Fruit fly (Drosophila melanogaster) whole organism, embryonic: Measurements from ENCODE around the gene fz4.

Source experiments
- Abd-B ChIP-seq: fragments of 200-800 bp; sonication (Bioruptor generic); optimal IDR thresholded peaks from 2 replicates; lab custom pipeline; 2018; ENCODE audit warnings: missing biosample characterization, mild to moderate bottlenecking, missing genetic modification characterization, moderate library complexity
- B-H2 ChIP-seq: fragments of 200-800 bp; sonication (Bioruptor generic); optimal IDR thresholded peaks from 2 replicates; lab custom pipeline; 2018; ENCODE audit warnings: missing biosample characterization, mild to moderate bottlenecking, missing genetic modification characterization
- BEAF-32 ChIP-seq: fragments of 200-800 bp; sonication (Bioruptor generic); optimal IDR thresholded peaks from 3 replicates; lab custom pipeline; 2017; ENCODE audit warnings: missing biosample characterization, missing genetic modification characterization, mild to moderate bottlenecking, moderate library complexity, missing genetic modification reagents
- Bdp1 ChIP-seq: fragments of 200-800 bp; sonication (Bioruptor generic); optimal IDR thresholded peaks from 3 replicates; lab custom pipeline; 2016; ENCODE audit warnings: missing biosample characterization, missing genetic modification characterization
- CG11093 ChIP-seq: fragments of 200-800 bp; sonication (Bioruptor generic); IDR thresholded peaks from 3 replicates; pipeline ENCODE4 v1.3.6; 2022; ENCODE audit warnings: missing biosample characterization, missing genetic modification characterization
- CG12391 ChIP-seq: fragments of 200-800 bp; sonication (Bioruptor generic); optimal IDR thresholded peaks from 3 replicates; lab custom pipeline; 2018; ENCODE audit warnings: missing biosample characterization, mild to moderate bottlenecking, missing genetic modification characterization, moderate library complexity
- CG13287 ChIP-seq: fragments of 200-800 bp; sonication (Bioruptor generic); IDR thresholded peaks from 2 replicates; pipeline ENCODE4 v1.3.6; 2022; ENCODE audit warnings: missing biosample characterization, missing genetic modification characterization; ENCODE audit not compliant: partially characterized antibody
- CG14710 ChIP-seq: fragments of 200-800 bp; sonication (Bioruptor generic); optimal IDR thresholded peaks from 3 replicates; lab custom pipeline; 2019; ENCODE audit warnings: missing biosample characterization, mild to moderate bottlenecking, missing genetic modification characterization, moderate library complexity
- CG1529 ChIP-seq: fragments of 200-800 bp; sonication (Bioruptor generic); optimal IDR thresholded peaks from 3 replicates; lab custom pipeline; 2018; ENCODE audit warnings: missing biosample characterization, missing genetic modification characterization
- CG1603 ChIP-seq: fragments of 200-800 bp; sonication (Bioruptor generic); optimal IDR thresholded peaks from 2 replicates; lab custom pipeline; 2019; ENCODE audit warnings: missing biosample characterization, mild to moderate bottlenecking, missing genetic modification characterization, moderate library complexity
- CG1647 ChIP-seq: fragments of 200-800 bp; sonication (Bioruptor generic); optimal IDR thresholded peaks from 3 replicates; lab custom pipeline; 2016; ENCODE audit warnings: missing biosample characterization, missing genetic modification characterization
- CG17359 ChIP-seq: fragments of 200-800 bp; sonication (Bioruptor generic); optimal IDR thresholded peaks from 3 replicates; lab custom pipeline; 2018; ENCODE audit warnings: missing biosample characterization, mild to moderate bottlenecking, missing genetic modification characterization, moderate library complexity
- CG17829 ChIP-seq: fragments of 200-800 bp; optimal IDR thresholded peaks from 2 replicates; lab custom pipeline; 2019; ENCODE audit warnings: missing biosample characterization, mild to moderate bottlenecking, missing genetic modification characterization, moderate library complexity
- CG17912 ChIP-seq: fragments of 200-800 bp; sonication (Bioruptor generic); optimal IDR thresholded peaks from 2 replicates; lab custom pipeline; 2018; ENCODE audit warnings: missing biosample characterization, mild to moderate bottlenecking, missing genetic modification characterization
- CG2712 ChIP-seq: fragments of 200-800 bp; optimal IDR thresholded peaks from 3 replicates; lab custom pipeline; 2019; ENCODE audit warnings: missing biosample characterization, mild to moderate bottlenecking, missing genetic modification characterization, moderate library complexity
- CG3065 ChIP-seq: fragments of 200-800 bp; sonication (Bioruptor generic); optimal IDR thresholded peaks from 2 replicates; lab custom pipeline; 2016; ENCODE audit warnings: missing biosample characterization, missing genetic modification characterization
- CG34376 ChIP-seq: fragments of 200-800 bp; sonication (Bioruptor generic); optimal IDR thresholded peaks from 2 replicates; lab custom pipeline; 2018; ENCODE audit warnings: missing biosample characterization, mild to moderate bottlenecking, missing genetic modification characterization
- CG42726 ChIP-seq: fragments of 200-800 bp; sonication (Bioruptor generic); IDR thresholded peaks from 2 replicates; pipeline ENCODE4 v1.3.6; 2022; ENCODE audit warnings: missing biosample characterization, missing genetic modification characterization; ENCODE audit not compliant: partially characterized antibody
- CG4854 ChIP-seq: fragments of 200-800 bp; sonication (Bioruptor generic); optimal IDR thresholded peaks from 2 replicates; lab custom pipeline; 2016; ENCODE audit warnings: missing biosample characterization, missing genetic modification characterization, inconsistent platforms
- CG6683 ChIP-seq: fragments of 200-800 bp; sonication (Bioruptor generic); optimal IDR thresholded peaks from 2 replicates; lab custom pipeline; 2017; ENCODE audit warnings: missing biosample characterization, mild to moderate bottlenecking, missing genetic modification characterization, missing genetic modification reagents
- CG6791 ChIP-seq: fragments of 200-800 bp; sonication (Bioruptor generic); IDR thresholded peaks from 3 replicates; pipeline ENCODE4 v1.3.6; 2022; ENCODE audit warnings: missing biosample characterization, missing genetic modification characterization; ENCODE audit not compliant: partially characterized antibody
- CG8478 ChIP-seq: fragments of >200 bp; optimal IDR thresholded peaks from 2 replicates; lab custom pipeline; 2018
- Camta ChIP-seq: fragments of 200-800 bp; sonication (Bioruptor generic); optimal IDR thresholded peaks from 2 replicates; lab custom pipeline; 2016; ENCODE audit warnings: missing biosample characterization, missing genetic modification characterization
- Chrac-16 ChIP-seq: fragments of 200-800 bp; sonication (Bioruptor generic); optimal IDR thresholded peaks from 3 replicates; lab custom pipeline; 2016; ENCODE audit warnings: missing biosample characterization, missing genetic modification characterization
- Dbx ChIP-seq: fragments of 200-800 bp; sonication (Bioruptor generic); IDR thresholded peaks from 3 replicates; pipeline ENCODE4 v1.3.6; 2022; ENCODE audit warnings: missing biosample characterization, missing genetic modification characterization
- Ets65A ChIP-seq: fragments of 200-800 bp; sonication (Bioruptor generic); peaks from one replicate; lab custom pipeline; 2016; ENCODE audit warnings: missing biosample characterization, missing genetic modification characterization
- Hey ChIP-seq: fragments of 200-800 bp; sonication (Bioruptor generic); optimal IDR thresholded peaks from 3 replicates; lab custom pipeline; 2018; ENCODE audit warnings: missing biosample characterization, mild to moderate bottlenecking, missing genetic modification characterization
- Hmr ChIP-seq: fragments of 200-800 bp; sonication (Bioruptor generic); optimal IDR thresholded peaks from 3 replicates; lab custom pipeline; 2017; ENCODE audit warnings: mild to moderate bottlenecking, missing biosample characterization, missing genetic modification reagents, missing genetic modification characterization
- MBD-R2 ChIP-seq: fragments of 200-800 bp; sonication (Bioruptor generic); IDR thresholded peaks from 2 replicates; pipeline ENCODE4 v1.3.6; 2022; ENCODE audit warnings: missing biosample characterization, missing genetic modification characterization
- Myb ChIP-seq: fragments of 200-800 bp; sonication (Bioruptor generic); optimal IDR thresholded peaks from 2 replicates; lab custom pipeline; 2016; ENCODE audit warnings: missing biosample characterization, missing genetic modification characterization
- NC2β ChIP-seq: fragments of 200-800 bp; sonication (Bioruptor generic); optimal IDR thresholded peaks from 2 replicates; lab custom pipeline; 2016; ENCODE audit warnings: missing biosample characterization, missing genetic modification characterization
- Nf-YC ChIP-seq: fragments of 200-800 bp; optimal IDR thresholded peaks from 3 replicates; lab custom pipeline; 2019; ENCODE audit warnings: missing biosample characterization, mild to moderate bottlenecking, missing genetic modification characterization, moderate library complexity
- NfI ChIP-seq: fragments of 200-800 bp; sonication (Bioruptor generic); optimal IDR thresholded peaks from 3 replicates; lab custom pipeline; 2018; ENCODE audit warnings: missing biosample characterization, mild to moderate bottlenecking, missing genetic modification characterization, moderate library complexity
- Spps ChIP-seq: fragments of 200-800 bp; sonication (Bioruptor generic); optimal IDR thresholded peaks from 2 replicates; lab custom pipeline; 2018; ENCODE audit warnings: missing biosample characterization, mild to moderate bottlenecking, missing genetic modification characterization
- Sry-β ChIP-seq: fragments of 200-800 bp; sonication (Bioruptor generic); optimal IDR thresholded peaks from 2 replicates; lab custom pipeline; 2018; ENCODE audit warnings: missing biosample characterization, mild to moderate bottlenecking, missing genetic modification characterization, moderate library complexity
- Sry-δ ChIP-seq: fragments of 200-800 bp; sonication (Bioruptor generic); optimal IDR thresholded peaks from 2 replicates; lab custom pipeline; 2016; ENCODE audit warnings: missing biosample characterization, missing genetic modification characterization
- Xrp1 ChIP-seq: fragments of 200-800 bp; sonication (Bioruptor generic); IDR thresholded peaks from 2 replicates; pipeline ENCODE4 v1.3.6; 2022; ENCODE audit warnings: missing biosample characterization, missing genetic modification characterization
- YL-1 ChIP-seq: fragments of 200-800 bp; sonication (Bioruptor generic); optimal IDR thresholded peaks from 3 replicates; lab custom pipeline; 2017; ENCODE audit warnings: missing biosample characterization, mild to moderate bottlenecking, missing genetic modification characterization
- bab2 ChIP-seq: fragments of 200-800 bp; sonication (Bioruptor generic); optimal IDR thresholded peaks from 2 replicates; lab custom pipeline; 2016; ENCODE audit warnings: missing biosample characterization, missing genetic modification characterization
- bowl ChIP-seq: fragments of 200-800 bp; sonication (Bioruptor generic); IDR thresholded peaks from 2 replicates; pipeline ENCODE4 v1.3.6; 2022; ENCODE audit warnings: missing biosample characterization, missing genetic modification characterization
- chn ChIP-seq: fragments of 200-800 bp; sonication (Bioruptor generic); optimal IDR thresholded peaks from 2 replicates; lab custom pipeline; 2016; ENCODE audit warnings: missing biosample characterization, missing genetic modification characterization
- ewg ChIP-seq: fragments of 200-800 bp; sonication (Bioruptor generic); optimal IDR thresholded peaks from 3 replicates; lab custom pipeline; 2017; ENCODE audit warnings: mild to moderate bottlenecking, missing biosample characterization, missing genetic modification reagents, missing genetic modification characterization
- fru ChIP-seq: fragments of >200 bp; optimal IDR thresholded peaks from 2 replicates; lab custom pipeline; 2017
- hkb ChIP-seq, 2 experiments: fragments of 200-800 bp in 1 of 2; fragments of >200 bp in 1 of 2; sonication (Bioruptor generic) in 1 of 2; IDR thresholded peaks in 1 of 2; optimal IDR thresholded peaks in 1 of 2; 2 replicates each; pipeline versions ENCODE4 v1.3.6 to Lab custom; 2017 to 2022; ENCODE audit warnings: missing biosample characterization in 1 of 2, missing genetic modification characterization in 1 of 2
- mld ChIP-seq: fragments of 200-800 bp; sonication (Bioruptor generic); IDR thresholded peaks from 3 replicates; pipeline ENCODE4 v1.3.6; 2022; ENCODE audit warnings: missing biosample characterization, missing genetic modification characterization; ENCODE audit not compliant: partially characterized antibody
- onecut ChIP-seq: fragments of 200-800 bp; sonication (Bioruptor generic); IDR thresholded peaks from 2 replicates; pipeline ENCODE4 v1.3.6; 2022; ENCODE audit warnings: missing biosample characterization, missing genetic modification characterization
- pfk ChIP-seq: fragments of 200-800 bp; sonication (Bioruptor generic); optimal IDR thresholded peaks from 2 replicates; lab custom pipeline; 2018; ENCODE audit warnings: missing biosample characterization, mild to moderate bottlenecking, missing genetic modification characterization, moderate library complexity
- zen2 ChIP-seq: fragments of 200-800 bp; sonication (Bioruptor generic); IDR thresholded peaks from 3 replicates; pipeline ENCODE4 v1.3.6; 2022; ENCODE audit warnings: missing biosample characterization, missing genetic modification characterization; ENCODE audit not compliant: partially characterized antibody
- zfh2 ChIP-seq: fragments of 200-800 bp; sonication (Bioruptor generic); optimal IDR thresholded peaks from 2 replicates; lab custom pipeline; 2016; ENCODE audit warnings: missing biosample characterization, missing genetic modification characterization

The fz4 gene

dm6 chrX:7104400-7105068 lies 5.6 kb downstream of the fz4 start, which contains the start of the genes CG4617 and CG8300 (continued):
- TF ChIP-seq Myb (GFP tag; lab: Kevin White, UChicago) (peak; percentile 37), Bdp1 (GFP tag; lab: Kevin White, UChicago) (no peak), YL-1 (GFP tag; lab: Kevin White, UChicago) (peak; percentile 25), CG17912 (GFP tag; lab: Kevin White, UChicago) (no peak), CG17359 (tag; lab: Kevin White, UChicago) (no peak), mld (no peak), Hey (tag; lab: Kevin White, UChicago) (no peak), Chrac-16 (peak; percentile 2), CG1603 (peak; percentile 11), zen2 (GFP tag; lab: Robert Waterston, UW) (no peak), Hmr (GFP tag; lab: Kevin White, UChicago) (peak; percentile 15), CG12391 (tag; lab: Kevin White, UChicago) (peak; percentile 66), pfk (GFP tag; lab: Kevin White, UChicago) (no peak), MBD-R2 (GFP tag; lab: Robert Waterston, UW) (peak; percentile 33; the same call in 1 of the 2 replicates), CG1647 (no peak), fru (no peak), CG4854 (GFP tag; lab: Kevin White, UChicago) (no peak), CG14710 (tag; lab: Kevin White, UChicago) (peak; percentile 64), ewg (no peak), Sry-δ (GFP tag; lab: Kevin White, UChicago) (peak; percentile 30), CG13287 (GFP tag; lab: Robert Waterston, UW) (no peak), Nf-YC (tag; lab: Kevin White, UChicago) (peak; percentile 14), NfI (GFP tag; lab: Kevin White, UChicago) (peak; percentile 1), Camta (GFP tag; lab: Kevin White, UChicago) (no peak), chn (GFP tag; lab: Kevin White, UChicago) (no peak), zfh2 (GFP tag; lab: Kevin White, UChicago) (no peak), hkb (optimal IDR thresholded peaks at IDR 0.05; lab: Kevin White, UChicago) (no peak), hkb (GFP tag; IDR thresholded peaks at IDR 0.05; lab: Robert Waterston, UW) (no peak), Ets65A (peak; percentile 41), CG8478 (no peak), CG3065 (no peak), CG6683 (GFP tag; lab: Kevin White, UChicago) (no peak), onecut (peak; percentile 84), CG11093 (GFP tag; lab: Robert Waterston, UW) (no peak), bab2 (GFP tag; lab: Kevin White, UChicago) (no peak), CG42726 (GFP tag; lab: Robert Waterston, UW) (no peak), Abd-B (peak; percentile 47), Spps (tag; lab: Kevin White, UChicago) (no peak), CG6791 (GFP tag; lab: Robert Waterston, UW) (no peak), bowl (no peak), B-H2 (GFP tag; lab: Kevin White, UChicago) (no peak), CG17829 (tag; lab: Kevin White, UChicago) (peak; percentile 26), Sry-β (GFP tag; lab: Kevin White, UChicago) (no peak), CG2712 (tag; lab: Kevin White, UChicago) (peak; percentile 51), NC2β (GFP tag; lab: Kevin White, UChicago) (no peak), Dbx (no peak), CG1529 (GFP tag; lab: Kevin White, UChicago) (no peak), Xrp1 (0 out of 2 replicates have a peak, but pooled peaks have one; percentile 37), CG34376 (no peak), BEAF-32 (GFP tag; lab: Kevin White, UChicago) (peak; percentile 32)
